Fruit fly (Drosophila melanogaster) whole organism, pupa: ENCODE results near the gene Cpr64Ac.

ENCODE experiments used
- CG10348 ChIP-seq: fragments of 200-800 bp; sonication (Bioruptor generic); IDR thresholded peaks from 2 replicates; pipeline ENCODE4 v1.3.6; 2022; ENCODE audit warnings: missing biosample characterization, missing genetic modification characterization
- CG12605 ChIP-seq: fragments of 200-800 bp; sonication (Bioruptor generic); IDR thresholded peaks from 2 replicates; pipeline ENCODE4 v1.3.6; 2022; ENCODE audit warnings: missing biosample characterization, missing genetic modification characterization
- CG13204 ChIP-seq: fragments of 200-800 bp; sonication (Bioruptor generic); optimal IDR thresholded peaks from 2 replicates; lab custom pipeline; 2018; ENCODE audit warnings: missing biosample characterization, mild to moderate bottlenecking, missing genetic modification characterization, moderate library complexity
- CG14655 ChIP-seq: fragments of 200-800 bp; sonication (Bioruptor generic); optimal IDR thresholded peaks from 3 replicates; lab custom pipeline; 2017; ENCODE audit warnings: mild to moderate bottlenecking, missing biosample characterization, missing genetic modification reagents, missing genetic modification characterization
- CG15710 ChIP-seq: fragments of 200-800 bp; sonication (Bioruptor generic); optimal IDR thresholded peaks from 2 replicates; lab custom pipeline; 2018; ENCODE audit warnings: missing biosample characterization, mild to moderate bottlenecking, missing genetic modification characterization, moderate library complexity
- CG17806 ChIP-seq: fragments of 200-800 bp; sonication (Bioruptor generic); optimal IDR thresholded peaks from 2 replicates; lab custom pipeline; 2018; ENCODE audit warnings: missing biosample characterization, mild to moderate bottlenecking, missing genetic modification characterization, moderate library complexity
- CG32121 ChIP-seq: fragments of 200-800 bp; sonication (Bioruptor generic); IDR thresholded peaks from 2 replicates; pipeline ENCODE4 v1.3.6; 2022; ENCODE audit warnings: missing biosample characterization, missing genetic modification characterization
- CG34367 ChIP-seq: fragments of 200-800 bp; sonication (Bioruptor generic); optimal IDR thresholded peaks from 2 replicates; lab custom pipeline; 2018; ENCODE audit warnings: missing biosample characterization, mild to moderate bottlenecking, missing genetic modification characterization
- CG4496 ChIP-seq: fragments of 200-800 bp; sonication (Bioruptor generic); IDR thresholded peaks from 3 replicates; pipeline ENCODE4 v1.3.6; 2022; ENCODE audit warnings: missing biosample characterization, missing genetic modification characterization
- CG8159 ChIP-seq: fragments of 200-800 bp; sonication (Bioruptor generic); optimal IDR thresholded peaks from 3 replicates; lab custom pipeline; 2018; ENCODE audit warnings: missing biosample characterization, mild to moderate bottlenecking, missing genetic modification characterization, moderate library complexity
- CG8301 ChIP-seq: fragments of 200-800 bp; sonication (Bioruptor generic); optimal IDR thresholded peaks from 2 replicates; lab custom pipeline; 2018; ENCODE audit warnings: missing biosample characterization, mild to moderate bottlenecking, missing genetic modification characterization
- CG9948 ChIP-seq: fragments of 200-800 bp; sonication (Bioruptor generic); optimal IDR thresholded peaks from 2 replicates; lab custom pipeline; 2018; ENCODE audit warnings: missing biosample characterization, mild to moderate bottlenecking, missing genetic modification characterization, moderate library complexity
- D1 ChIP-seq: fragments of 200-800 bp; sonication (Bioruptor generic); optimal IDR thresholded peaks from 2 replicates; lab custom pipeline; 2018; ENCODE audit warnings: missing biosample characterization, mild to moderate bottlenecking, missing genetic modification characterization, moderate library complexity
- EcR ChIP-seq: fragments of 200-800 bp; sonication (Bioruptor generic); optimal IDR thresholded peaks from 3 replicates; lab custom pipeline; 2019; ENCODE audit warnings: missing biosample characterization, missing genetic modification characterization, mild to moderate bottlenecking, moderate library complexity, missing genetic modification reagents
- Ets98B ChIP-seq: fragments of 200-800 bp; sonication (Bioruptor generic); IDR thresholded peaks from 2 replicates; pipeline ENCODE4 v1.3.6; 2022; ENCODE audit warnings: missing biosample characterization, missing genetic modification characterization
- Pif1A ChIP-seq: fragments of 200-800 bp; sonication (Bioruptor generic); optimal IDR thresholded peaks from 3 replicates; lab custom pipeline; 2016; ENCODE audit warnings: missing biosample characterization, missing genetic modification characterization
- Pif1B ChIP-seq: fragments of 200-800 bp; sonication (Bioruptor generic); optimal IDR thresholded peaks from 3 replicates; lab custom pipeline; 2016; ENCODE audit warnings: missing biosample characterization, missing genetic modification characterization
- Snoo ChIP-seq: fragments of 200-800 bp; sonication (Bioruptor generic); optimal IDR thresholded peaks from 3 replicates; lab custom pipeline; 2017; ENCODE audit warnings: missing biosample characterization, mild to moderate bottlenecking, missing genetic modification characterization, inconsistent platforms
- fd96Ca ChIP-seq: fragments of 200-800 bp; sonication (Bioruptor generic); IDR thresholded peaks from 3 replicates; pipeline ENCODE4 v1.3.6; 2022; ENCODE audit warnings: missing biosample characterization, missing genetic modification characterization
- gl ChIP-seq: fragments of 200-800 bp; sonication (Bioruptor generic); optimal IDR thresholded peaks from 2 replicates; lab custom pipeline; 2018; ENCODE audit warnings: missing biosample characterization, mild to moderate bottlenecking, missing genetic modification characterization
- rn ChIP-seq: fragments of 200-800 bp; sonication (Bioruptor generic); IDR thresholded peaks from 2 replicates; pipeline ENCODE4 v1.3.6; 2022; ENCODE audit warnings: missing biosample characterization, missing genetic modification characterization

The Cpr64Ac gene

DNA sequence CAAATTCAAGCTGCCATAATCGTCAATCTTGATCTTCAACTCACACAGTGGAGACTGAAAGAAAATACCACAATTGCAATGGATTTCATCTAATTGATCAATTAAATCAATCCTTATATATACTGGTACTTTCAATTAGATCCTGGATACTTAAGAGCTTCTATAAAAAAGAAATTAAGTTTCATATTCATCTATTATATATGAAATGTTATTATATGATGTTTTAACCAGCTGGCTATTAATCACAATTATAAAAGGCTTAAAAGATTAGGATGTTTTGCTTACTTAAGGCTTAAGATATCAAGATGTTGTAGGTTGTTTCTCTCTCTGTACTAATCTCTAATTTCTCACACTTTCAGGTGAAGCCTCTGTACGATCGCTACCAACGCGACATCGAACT is 7.8 kb downstream of the Cpr64Ac start:
- TF ChIP-seq Pif1B (GFP tag; lab: Kevin White, UChicago) (no peak), CG32121 (GFP tag; lab: Robert Waterston, UW) (no peak), CG8159 (tag; lab: Kevin White, UChicago) (no peak), CG14655 (GFP tag; lab: Kevin White, UChicago) (no peak), CG8301 (tag; lab: Kevin White, UChicago) (no peak), Snoo (tag; lab: Kevin White, UChicago) (no peak), Ets98B (GFP tag; lab: Robert Waterston, UW) (no peak), CG12605 (no peak), gl (tag; lab: Kevin White, UChicago) (no peak), fd96Ca (no peak), CG34367 (tag; lab: Kevin White, UChicago) (no peak), rn (no peak), CG17806 (tag; lab: Kevin White, UChicago) (no peak), CG13204 (GFP tag; lab: Kevin White, UChicago) (no peak), Pif1A (no peak), D1 (no peak), CG15710 (tag; lab: Kevin White, UChicago) (no peak)

dm6 chr3L:4204239-4204638 is 8.5 kb downstream of the Cpr64Ac start, which contains the start of gene CG15005:
CG15005 (minus strand) TSS chr3L:4204339.
- TF ChIP-seq CG17806 (tag; lab: Kevin White, UChicago): no peak
- no peak for TF ChIP-seq CG34367 (tag; lab: Kevin White, UChicago)
- no peak for TF ChIP-seq rn
- TF ChIP-seq CG4496: no peak

- TF ChIP-seq CG32121 (GFP tag; lab: Robert Waterston, UW) (0 out of 2 replicates have a peak, but pooled peaks have one; percentile 14), gl (tag; lab: Kevin White, UChicago) (no peak)
Observed at dm6 chr3L:4193730-4194649, 18.7 kb downstream of the Cpr64Ac start, which contains the start of gene CG43367. CG43367 (plus strand) TSS chr3L:4193993.

dm6 chr3L:4187930-4188523 is 24.7 kb downstream of the Cpr64Ac start, which contains the start of the genes Teh2 and tipE:
Teh2 (minus strand) TSS chr3L:4188023.
tipE (plus strand) TSS chr3L:4188499.
- TF ChIP-seq CG4496 (no peak), CG32121 (GFP tag; lab: Robert Waterston, UW) (no peak), fd96Ca (no peak), CG8301 (tag; lab: Kevin White, UChicago) (no peak), Snoo (tag; lab: Kevin White, UChicago) (no peak), D1 (no peak), CG10348 (GFP tag; lab: Robert Waterston, UW) (no peak), CG34367 (tag; lab: Kevin White, UChicago) (no peak), CG9948 (tag; lab: Kevin White, UChicago) (no peak), CG8159 (tag; lab: Kevin White, UChicago) (no peak), Ets98B (GFP tag; lab: Robert Waterston, UW) (no peak), CG12605 (no peak), CG15710 (tag; lab: Kevin White, UChicago) (no peak), EcR (GFP tag; lab: Kevin White, UChicago) (no peak), CG14655 (GFP tag; lab: Kevin White, UChicago) (no peak)

DNA sequence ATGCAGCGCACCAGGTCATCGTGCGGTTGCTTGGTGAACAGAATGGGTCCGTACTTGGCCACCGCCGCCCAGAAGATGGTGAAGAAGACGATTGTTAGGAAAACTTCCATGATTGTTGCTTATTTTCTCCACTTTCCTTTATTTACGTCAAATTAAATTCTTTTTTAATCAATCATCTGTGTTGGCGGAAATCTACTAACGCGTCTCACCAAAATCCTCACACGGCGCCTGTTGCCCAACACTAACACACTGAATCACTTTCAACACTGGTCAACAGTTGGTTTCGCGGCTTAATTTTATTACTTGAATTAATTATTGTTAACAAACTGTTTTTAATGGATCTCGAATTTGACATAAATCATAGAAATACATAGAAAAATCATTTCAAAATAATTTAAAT is 26.1 kb downstream of the Cpr64Ac start, which contains the start of gene VhaM9.7-c:
Gene VhaM9.7-c, minus strand, starts transcription at position 207 of the 400 bp plus-strand sequence.
- TF ChIP-seq CG17806 (tag; lab: Kevin White, UChicago): no peak
- TF ChIP-seq rn: 0 out of 2 replicates have a peak, but pooled peaks have one; percentile 11
- peak; percentile 4 for TF ChIP-seq CG15710 (tag; lab: Kevin White, UChicago)
- no peak for TF ChIP-seq Ets98B (GFP tag; lab: Robert Waterston, UW)
- TF ChIP-seq D1: peak; percentile 6
- no peak for TF ChIP-seq EcR (GFP tag; lab: Kevin White, UChicago)
- no peak for TF ChIP-seq CG9948 (tag; lab: Kevin White, UChicago)
- TF ChIP-seq CG8159 (tag; lab: Kevin White, UChicago): peak; percentile 18

dm6 chr3L:4185259-4185658 is 27.5 kb downstream of the Cpr64Ac start:
- TF ChIP-seq CG17806 (tag; lab: Kevin White, UChicago): no peak
- 0 out of 2 replicates have a peak, but pooled peaks have one; percentile 27 for TF ChIP-seq CG12605
- no peak for TF ChIP-seq Snoo (tag; lab: Kevin White, UChicago)
- TF ChIP-seq CG13204 (GFP tag; lab: Kevin White, UChicago): no peak
- TF ChIP-seq CG10348 (GFP tag; lab: Robert Waterston, UW): no peak
- TF ChIP-seq Pif1A: no peak
- TF ChIP-seq CG9948 (tag; lab: Kevin White, UChicago): no peak
